Worm (Caenorhabditis elegans) whole organism, mixed stage, embryonic: ENCODE data around the gene K03B4.4.

Experiments
- blmp-1 ChIP-seq: fragments of 150-350 bp; optimal IDR thresholded peaks from 2 replicates; lab custom pipeline; 2014; ENCODE audit warnings: missing biosample characterization, missing genetic modification characterization
- elt-3 ChIP-seq: fragments of 150-350 bp; optimal IDR thresholded peaks from 2 replicates; lab custom pipeline; 2014; ENCODE audit warnings: missing biosample characterization, missing genetic modification characterization
- ham-2 ChIP-seq: fragments of 200-800 bp; sonication (Bioruptor generic); optimal IDR thresholded peaks from 2 replicates; lab custom pipeline; 2018; ENCODE audit warnings: mild to moderate bottlenecking, missing genetic modification characterization, missing compliant biosample characterization
- lin-13 ChIP-seq: fragments of 150-350 bp; optimal IDR thresholded peaks from 2 replicates; lab custom pipeline; 2014; ENCODE audit warnings: missing biosample characterization, missing genetic modification characterization
- lin-32 ChIP-seq: fragments of 200-800 bp; sonication (Bioruptor generic); optimal IDR thresholded peaks from 2 replicates; lab custom pipeline; 2018; ENCODE audit warnings: mild to moderate bottlenecking, missing genetic modification characterization, missing compliant biosample characterization
- lsy-2 ChIP-seq: fragments of 150-350 bp; optimal IDR thresholded peaks from 2 replicates; lab custom pipeline; 2014; ENCODE audit warnings: missing biosample characterization, missing genetic modification characterization
- nhr-237 ChIP-seq: fragments of 150-350 bp; optimal IDR thresholded peaks from 2 replicates; lab custom pipeline; 2014; ENCODE audit warnings: missing biosample characterization, missing genetic modification characterization
- nhr-28 ChIP-seq: fragments of 150-350 bp; optimal IDR thresholded peaks from 2 replicates; lab custom pipeline; 2014; ENCODE audit warnings: missing biosample characterization, missing genetic modification characterization
- pha-4 ChIP-seq: fragments of 150-350 bp; optimal IDR thresholded peaks from 2 replicates; lab custom pipeline; 2018; ENCODE audit warnings: missing biosample characterization, missing genetic modification reagents, missing genetic modification characterization
- snpc-4 ChIP-seq: fragments of 150-350 bp; optimal IDR thresholded peaks from 2 replicates; lab custom pipeline; 2014; ENCODE audit warnings: missing biosample characterization, missing genetic modification characterization
- tbx-8 ChIP-seq: fragments of 200-800 bp; sonication (Bioruptor generic); optimal IDR thresholded peaks from 2 replicates; lab custom pipeline; 2018; ENCODE audit warnings: mild to moderate bottlenecking, missing genetic modification characterization, moderate library complexity, missing compliant biosample characterization
- unc-39 ChIP-seq: fragments of 150-350 bp; optimal IDR thresholded peaks from 2 replicates; lab custom pipeline; 2014; ENCODE audit warnings: missing biosample characterization, missing genetic modification characterization
- unc-62 ChIP-seq: fragments of 150-350 bp; optimal IDR thresholded peaks from 2 replicates; lab custom pipeline; 2014; ENCODE audit warnings: missing biosample characterization, missing genetic modification reagents, missing genetic modification characterization
- zip-8 ChIP-seq: fragments of 150-350 bp; optimal IDR thresholded peaks from 2 replicates; lab custom pipeline; 2014; ENCODE audit warnings: missing biosample characterization, missing genetic modification characterization

- TF ChIP-seq nhr-237 (tag; lab: Kevin White, UChicago) (no peak), unc-62 (no peak), elt-3 (tag; lab: Kevin White, UChicago) (no peak), pha-4 (tag; lab: Kevin White, UChicago) (no peak), lsy-2 (tag; lab: Kevin White, UChicago) (no peak), blmp-1 (no peak), nhr-28 (tag; lab: Kevin White, UChicago) (no peak), lin-32 (GFP tag; lab: Kevin White, UChicago) (no peak), snpc-4 (tag; lab: Kevin White, UChicago) (no peak), lin-13 (no peak), ham-2 (GFP tag; lab: Kevin White, UChicago) (no peak), unc-39 (no peak), zip-8 (tag; lab: Kevin White, UChicago) (no peak), tbx-8 (GFP tag; lab: Kevin White, UChicago) (no peak)
These were observed at the start of gene K03B4.4 for ce11 chrV:4681670-4682069.
